Worm (Caenorhabditis elegans) whole organism, mixed stage, embryonic: ENCODE results near the gene F22D3.4.

Experiments
- elt-1 ChIP-seq: sonication (generic microtip); optimal IDR thresholded peaks from 2 replicates; lab custom pipeline; 2017; ENCODE audit warnings: missing genetic modification characterization, mild to moderate bottlenecking, missing compliant biosample characterization, antibody characterized with exemption, moderate library complexity, borderline replicate concordance; ENCODE audit not compliant: insufficient read depth
- nhr-76 ChIP-seq: sonication (generic microtip); optimal IDR thresholded peaks from 2 replicates; lab custom pipeline; 2017; ENCODE audit warnings: missing biosample characterization, missing genetic modification characterization
- sptf-1 ChIP-seq: sonication (generic microtip); optimal IDR thresholded peaks from 2 replicates; lab custom pipeline; 2017; ENCODE audit warnings: mild to moderate bottlenecking, missing genetic modification characterization, moderate library complexity, missing compliant biosample characterization

DNA sequence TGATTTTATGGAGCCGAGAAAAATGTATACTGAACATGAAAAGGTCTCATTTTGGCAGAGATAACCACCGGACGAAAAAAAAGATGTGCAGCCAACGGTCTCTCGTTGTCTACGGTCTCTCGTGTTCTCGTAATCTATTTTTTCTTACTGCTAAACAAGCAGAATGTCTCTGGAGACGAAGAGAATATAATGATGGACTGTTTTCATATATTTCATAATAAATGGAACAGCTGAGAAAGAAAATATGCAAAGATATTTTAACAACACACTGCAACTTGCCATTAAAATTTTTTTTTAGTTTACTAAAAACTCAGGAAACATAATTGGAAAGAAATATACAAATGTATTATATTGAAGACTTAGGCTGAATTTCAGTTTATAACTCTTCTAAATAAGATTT lies 2.7 kb upstream of the F22D3.4 start:
- TF ChIP-seq sptf-1 (tag; lab: Kevin White, UChicago) (no peak), nhr-76 (tag; lab: Kevin White, UChicago) (no peak), elt-1 (tag; lab: Kevin White, UChicago) (no peak)
